Fruit fly (Drosophila melanogaster): ENCODE results near the gene Mcm5.

Gene Mcm5

DNA sequence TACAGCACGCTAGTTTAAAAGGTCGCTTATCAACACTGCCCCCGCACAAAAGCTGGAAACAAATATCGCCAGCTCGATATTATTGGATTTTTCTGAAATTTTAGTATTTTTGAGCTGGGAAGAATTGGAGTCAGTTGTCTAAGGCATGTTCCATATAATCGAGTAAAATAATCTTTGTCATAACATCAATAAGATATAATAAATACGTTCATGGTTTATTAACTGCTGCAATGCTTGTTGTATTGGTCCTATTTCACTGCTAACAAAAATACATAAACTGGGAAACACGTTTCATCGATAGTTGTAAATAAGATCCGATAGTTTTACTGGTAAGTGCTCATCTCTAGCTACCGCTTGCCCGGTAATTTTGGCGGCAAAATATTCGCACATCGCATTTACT is at the start of gene Mcm5, which contains the start of gene Art1:
Mcm5 (plus strand) TSS at position 339 of the 400 bp plus-strand sequence.
Art1 (minus strand) TSS at position 41 of the 400 bp plus-strand sequence.
- TF ChIP-seq pan (optimal IDR thresholded peaks at IDR 0.05) (no peak), usp (GFP tag; optimal IDR thresholded peaks at IDR 0.05) (no peak), CG8478 (optimal IDR thresholded peaks at IDR 0.05) (no peak), Dll (optimal IDR thresholded peaks at IDR 0.05) (no peak), EcR (GFP tag; optimal IDR thresholded peaks at IDR 0.05) (no peak), psq (optimal IDR thresholded peaks at IDR 0.05) (no peak)

DNA sequence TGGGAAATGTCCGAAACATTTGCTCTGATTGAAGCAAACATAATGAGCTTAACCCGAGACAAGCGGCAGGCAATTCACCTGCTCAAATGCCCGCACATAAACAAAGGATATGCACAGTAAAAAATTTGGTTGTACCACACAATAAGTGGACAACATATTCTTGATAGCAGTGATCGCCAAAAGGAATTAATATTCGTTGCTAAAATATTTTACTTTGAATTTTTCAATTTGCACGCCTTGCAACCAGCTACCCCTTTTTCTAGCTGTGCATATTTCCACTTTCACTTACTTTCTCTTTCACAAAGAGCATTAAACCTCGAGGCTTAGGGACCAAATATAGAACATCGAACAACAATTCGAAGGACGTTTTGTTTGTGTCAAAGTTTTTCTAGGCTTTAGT is 40.7 kb upstream of the Mcm5 start:
- TF ChIP-seq EcR (GFP tag; optimal IDR thresholded peaks at IDR 0.05) (no peak), psq (optimal IDR thresholded peaks at IDR 0.05) (no peak), CG8478 (optimal IDR thresholded peaks at IDR 0.05) (no peak), usp (GFP tag; optimal IDR thresholded peaks at IDR 0.05) (no peak), pan (optimal IDR thresholded peaks at IDR 0.05) (no peak), Dll (optimal IDR thresholded peaks at IDR 0.05) (no peak)

DNA sequence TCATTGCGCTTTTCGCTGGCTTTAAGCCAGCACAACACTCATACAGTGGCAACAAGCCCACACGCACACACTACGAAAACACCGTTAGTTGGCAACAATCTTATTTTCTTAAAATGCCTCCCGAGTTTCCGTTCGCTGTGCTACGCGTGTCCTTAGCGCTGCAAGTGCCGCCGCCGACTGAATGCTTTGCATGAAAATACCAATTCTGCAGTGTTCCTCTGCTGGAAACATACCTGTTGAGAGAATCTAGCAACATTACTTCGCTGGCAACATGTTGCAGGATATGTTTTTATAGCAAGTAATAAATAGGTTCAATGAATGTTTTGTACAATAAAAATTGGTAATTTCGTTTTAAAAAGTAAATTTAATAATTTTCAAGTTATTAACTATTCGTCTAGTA is 37.3 kb upstream of the Mcm5 start, which contains the start of gene TkR86C:
TkR86C (minus strand) TSS at position 168 of the 400 bp plus-strand sequence.
- TF ChIP-seq Dll (optimal IDR thresholded peaks at IDR 0.05), result no peak
- TF ChIP-seq EcR (GFP tag; optimal IDR thresholded peaks at IDR 0.05), result no peak
- no peak for TF ChIP-seq psq (optimal IDR thresholded peaks at IDR 0.05)
- TF ChIP-seq pan (optimal IDR thresholded peaks at IDR 0.05), result no peak
- TF ChIP-seq usp (GFP tag; optimal IDR thresholded peaks at IDR 0.05), result no peak
- TF ChIP-seq CG8478 (optimal IDR thresholded peaks at IDR 0.05), result no peak

DNA sequence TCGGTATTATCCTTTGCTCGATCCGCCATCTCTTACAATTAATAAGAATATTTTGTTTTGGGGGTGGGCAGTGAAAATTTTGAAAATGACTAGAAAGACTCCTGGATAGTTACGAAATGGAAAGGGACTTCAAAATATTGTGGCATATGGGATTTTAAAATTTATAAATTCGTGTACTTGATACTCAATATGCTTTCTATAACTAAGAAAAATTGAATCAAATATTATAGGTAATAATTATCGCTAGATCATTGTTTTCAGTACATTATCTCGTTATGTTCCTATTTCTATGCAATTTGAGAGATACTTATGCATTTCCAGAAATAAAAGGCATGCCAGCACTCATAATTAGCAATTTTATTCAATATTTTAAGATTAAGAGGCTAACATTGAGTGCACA is 32.8 kb upstream of the Mcm5 start, which contains the start of gene CG14691:
CG14691 (minus strand) TSS at position 101 of the 400 bp plus-strand sequence.
- TF ChIP-seq psq (optimal IDR thresholded peaks at IDR 0.05) (no peak), pan (optimal IDR thresholded peaks at IDR 0.05) (no peak), CG8478 (optimal IDR thresholded peaks at IDR 0.05) (no peak), usp (GFP tag; optimal IDR thresholded peaks at IDR 0.05) (no peak), EcR (GFP tag; optimal IDR thresholded peaks at IDR 0.05) (no peak), Dll (optimal IDR thresholded peaks at IDR 0.05) (no peak)

DNA sequence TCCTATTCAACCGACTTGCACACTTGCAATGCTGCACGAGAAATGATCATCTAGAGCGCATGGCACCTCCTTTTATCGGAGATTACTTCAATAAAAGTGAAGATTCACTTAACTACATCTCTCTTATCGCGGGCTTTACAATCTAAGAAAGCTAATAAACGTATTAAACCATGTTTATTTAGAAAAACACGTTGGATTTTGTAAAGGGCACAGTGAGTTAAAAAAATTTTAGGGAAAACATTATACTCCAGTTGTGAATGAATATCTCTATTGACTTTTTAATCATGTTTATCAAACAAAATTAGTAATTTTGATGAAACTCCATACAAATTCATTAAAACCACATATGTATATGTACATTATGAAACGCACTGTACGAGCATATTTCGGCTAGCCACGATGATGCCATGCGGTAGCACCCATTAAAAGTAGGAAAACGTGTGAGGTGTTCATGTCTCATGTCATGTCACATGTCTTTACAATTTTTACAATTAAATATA is 28.9 kb upstream of the Mcm5 start, which contains the start of gene CG31272:
CG31272 (minus strand) TSS at position 51 of the 500 bp plus-strand sequence.
- TF ChIP-seq CG8478 (optimal IDR thresholded peaks at IDR 0.05), result no peak
- no peak for TF ChIP-seq Dll (optimal IDR thresholded peaks at IDR 0.05)
- TF ChIP-seq usp (GFP tag; optimal IDR thresholded peaks at IDR 0.05), result no peak
- TF ChIP-seq pan (optimal IDR thresholded peaks at IDR 0.05), result no peak
- no peak for TF ChIP-seq psq (optimal IDR thresholded peaks at IDR 0.05)
- no peak for TF ChIP-seq EcR (GFP tag; optimal IDR thresholded peaks at IDR 0.05)

DNA sequence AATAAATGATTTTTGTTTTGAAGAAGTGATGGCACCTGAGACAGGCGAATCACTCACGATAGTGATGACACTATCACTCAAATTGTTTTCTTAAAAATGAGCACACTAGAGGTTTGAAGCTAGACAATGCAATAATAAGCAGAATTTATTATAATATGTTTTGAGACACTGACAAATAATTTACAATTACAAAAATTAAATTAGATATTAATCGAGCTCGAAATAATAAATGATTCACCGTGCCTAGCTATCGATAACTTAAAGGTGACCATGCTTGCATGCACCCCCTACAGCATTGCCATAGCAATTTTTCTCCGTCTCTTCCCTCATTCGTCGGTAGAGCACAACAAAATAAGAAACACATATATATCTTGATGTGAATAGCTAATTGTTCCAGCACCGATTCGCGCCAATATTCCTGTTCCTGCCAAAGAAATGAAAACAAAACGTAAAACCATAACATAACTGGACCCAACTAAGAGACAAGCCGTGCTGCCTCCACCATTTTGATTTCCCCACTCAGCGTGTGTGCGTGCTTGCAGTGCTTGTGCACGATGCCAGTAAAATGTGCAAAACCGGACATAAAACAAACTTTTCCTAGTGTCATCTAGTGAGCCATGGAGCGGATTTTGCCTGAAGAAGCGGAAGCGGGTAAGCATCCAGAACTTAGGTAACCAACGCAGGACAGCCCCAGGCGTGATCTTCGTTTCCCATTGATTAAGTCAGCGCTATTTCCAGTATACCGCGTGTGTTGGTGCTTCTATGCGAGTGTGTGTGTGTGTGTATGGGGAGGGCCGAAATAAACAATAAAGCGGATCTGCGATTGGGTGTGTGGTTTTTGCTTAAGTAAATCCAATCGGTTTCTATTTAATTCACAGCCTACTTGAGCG is 27.1 kb upstream of the Mcm5 start, which contains the start of the genes MED7 and Cap-H2:
MED7 (minus strand) TSS at position 67 of the 890 bp plus-strand sequence.
Cap-H2 (plus strand) TSS at position 345 of the 890 bp plus-strand sequence.
- no peak for TF ChIP-seq CG8478 (optimal IDR thresholded peaks at IDR 0.05)
- TF ChIP-seq psq (optimal IDR thresholded peaks at IDR 0.05), result peak; percentile 6

DNA sequence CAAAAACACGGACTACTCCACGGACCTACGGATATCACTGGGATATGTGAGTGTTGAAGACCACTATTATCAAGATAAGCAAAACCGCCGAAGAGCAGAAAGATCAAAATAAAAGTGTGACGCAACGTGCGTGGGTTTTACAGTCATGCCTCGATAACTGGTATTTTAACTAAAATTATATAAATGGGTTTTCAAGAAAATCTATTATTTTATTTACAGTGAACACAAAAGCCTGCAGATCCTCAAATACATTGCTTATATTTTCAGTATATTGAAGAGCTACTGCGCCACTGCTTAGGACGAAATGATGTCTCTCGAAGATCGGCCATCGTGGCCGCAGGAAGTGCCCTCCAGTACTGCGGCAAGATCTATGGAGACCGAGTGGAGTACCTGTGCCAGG is 26.3 kb upstream of the Mcm5 start:
- TF ChIP-seq CG8478 (optimal IDR thresholded peaks at IDR 0.05), result no peak
- no peak for TF ChIP-seq psq (optimal IDR thresholded peaks at IDR 0.05)
- TF ChIP-seq pan (optimal IDR thresholded peaks at IDR 0.05), result no peak
- no peak for TF ChIP-seq EcR (GFP tag; optimal IDR thresholded peaks at IDR 0.05)
- no peak for TF ChIP-seq Dll (optimal IDR thresholded peaks at IDR 0.05)
- TF ChIP-seq usp (GFP tag; optimal IDR thresholded peaks at IDR 0.05), result no peak

DNA sequence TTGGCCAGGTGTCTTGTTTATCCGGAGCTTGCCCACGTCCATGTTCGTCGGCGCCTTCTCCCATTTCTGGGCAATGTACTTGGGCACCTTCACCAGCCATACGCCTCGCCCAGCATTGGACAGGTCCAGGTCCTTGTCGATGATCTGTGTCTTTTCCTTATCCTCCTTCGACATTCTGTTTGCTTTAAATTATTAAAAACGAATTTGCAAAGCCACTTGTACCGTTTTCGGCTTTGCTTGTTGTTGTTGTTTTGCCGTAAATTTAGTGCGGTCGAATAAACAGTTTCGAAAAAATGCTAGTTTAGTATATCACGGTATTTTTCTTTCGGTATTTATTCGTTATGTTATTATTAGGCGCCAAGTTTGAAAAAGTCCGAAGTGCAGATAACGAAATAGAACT is 20.8 kb upstream of the Mcm5 start, which contains the start of gene TfIIFbeta:
TfIIFbeta (minus strand) TSS at position 279 of the 400 bp plus-strand sequence.
- no peak for TF ChIP-seq pan (optimal IDR thresholded peaks at IDR 0.05)
- TF ChIP-seq psq (optimal IDR thresholded peaks at IDR 0.05), result no peak

DNA sequence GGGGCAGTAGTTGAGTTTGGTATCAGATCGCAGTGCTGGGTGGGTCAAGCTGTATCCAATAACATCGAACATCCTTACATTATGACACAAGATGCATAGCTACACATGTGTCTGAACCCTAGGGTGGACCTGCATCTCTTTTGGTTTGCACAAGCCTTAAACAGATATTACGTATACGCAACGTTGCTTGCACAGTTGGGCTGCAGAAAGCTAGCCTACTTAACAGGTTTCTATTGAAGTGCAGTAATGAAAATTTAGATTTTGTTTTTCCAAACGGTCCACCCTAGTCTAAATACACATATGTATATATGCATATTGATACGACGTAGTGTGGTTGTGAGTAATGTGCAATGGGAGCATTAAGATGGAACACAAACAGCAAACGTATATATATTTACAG is 13.1 kb upstream of the Mcm5 start:
- TF ChIP-seq EcR (GFP tag; optimal IDR thresholded peaks at IDR 0.05), result no peak
- TF ChIP-seq Dll (optimal IDR thresholded peaks at IDR 0.05), result no peak
- TF ChIP-seq CG8478 (optimal IDR thresholded peaks at IDR 0.05), result no peak
- no peak for TF ChIP-seq usp (GFP tag; optimal IDR thresholded peaks at IDR 0.05)
- no peak for TF ChIP-seq psq (optimal IDR thresholded peaks at IDR 0.05)
- no peak for TF ChIP-seq pan (optimal IDR thresholded peaks at IDR 0.05)

DNA sequence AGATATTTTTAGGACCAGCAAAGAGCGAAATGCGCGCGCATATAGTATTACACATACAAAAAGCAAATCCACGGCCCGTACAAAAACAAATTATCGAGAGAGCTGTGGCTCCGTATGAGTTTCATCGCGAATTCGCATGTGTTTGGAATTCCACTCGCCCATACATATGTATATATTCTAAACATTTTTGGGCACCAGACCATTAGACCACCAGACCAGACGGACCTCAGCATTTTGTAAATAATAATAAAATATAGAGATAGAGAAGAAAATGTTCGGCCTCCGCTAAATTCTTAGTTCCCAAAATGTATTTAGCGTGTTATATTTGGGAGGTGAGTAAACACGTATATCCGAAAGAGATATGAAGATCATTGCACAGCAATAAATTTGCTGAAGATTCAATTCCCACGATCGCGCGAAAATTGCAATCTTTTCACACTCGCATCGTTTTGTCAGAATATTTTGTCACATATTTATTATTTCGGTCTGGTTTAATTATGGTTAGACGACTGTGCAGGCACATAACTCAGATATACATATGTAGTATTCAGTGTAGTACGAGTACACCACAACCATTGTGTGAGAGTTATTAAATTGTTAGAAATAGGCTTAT is 12.2 kb upstream of the Mcm5 start:
- TF ChIP-seq pan (optimal IDR thresholded peaks at IDR 0.05), result no peak
- no peak for TF ChIP-seq psq (optimal IDR thresholded peaks at IDR 0.05)
- TF ChIP-seq usp (GFP tag; optimal IDR thresholded peaks at IDR 0.05), result no peak

DNA sequence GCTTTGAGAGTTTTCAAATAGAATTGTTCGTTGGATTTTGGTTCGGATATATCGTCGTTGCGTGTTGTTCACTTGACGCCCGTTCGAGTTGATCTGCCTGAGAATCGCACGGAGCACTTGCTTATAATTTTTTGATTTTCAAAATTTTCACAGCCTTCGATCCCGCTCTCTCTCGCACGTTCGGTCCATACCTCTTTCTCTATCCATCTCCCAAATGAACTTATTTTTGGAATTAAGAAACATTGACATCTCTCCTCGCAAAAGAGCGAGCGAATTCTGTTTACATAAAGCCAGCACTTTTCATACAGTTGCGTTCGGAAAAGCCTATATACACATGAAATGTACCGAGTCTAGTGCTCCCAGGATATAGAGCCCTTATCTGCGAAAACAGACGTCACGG is 11.1 kb upstream of the Mcm5 start, which contains the start of the genes CG45076, CG45078 and fau:
CG45076 (minus strand) TSS at position 101 of the 400 bp plus-strand sequence.
CG45078 (minus strand) TSS at position 101 of the 400 bp plus-strand sequence.
fau (minus strand) TSS at position 101 of the 400 bp plus-strand sequence.
- no peak for TF ChIP-seq usp (GFP tag; optimal IDR thresholded peaks at IDR 0.05)
- no peak for TF ChIP-seq pan (optimal IDR thresholded peaks at IDR 0.05)

DNA sequence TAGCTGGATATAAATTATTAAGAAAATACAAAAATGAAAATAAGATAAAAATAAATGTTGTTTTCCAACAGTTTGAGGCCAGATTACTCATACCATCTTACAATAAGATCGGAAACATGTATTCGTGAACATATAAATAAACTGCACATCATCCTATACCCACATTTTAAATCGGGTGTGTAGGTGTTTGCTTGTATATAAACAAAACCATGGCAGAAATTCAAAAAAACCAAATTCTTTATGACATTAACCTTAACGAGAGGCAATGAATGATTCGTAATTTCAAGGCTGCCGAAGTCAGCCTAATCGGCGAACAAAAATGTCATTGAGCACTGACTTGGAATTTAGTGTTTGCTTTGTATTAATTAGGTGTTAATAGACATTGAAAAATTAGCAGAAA is 10.2 kb upstream of the Mcm5 start:
- TF ChIP-seq psq (optimal IDR thresholded peaks at IDR 0.05), result no peak
- TF ChIP-seq pan (optimal IDR thresholded peaks at IDR 0.05), result no peak
- TF ChIP-seq usp (GFP tag; optimal IDR thresholded peaks at IDR 0.05), result no peak
- no peak for TF ChIP-seq Dll (optimal IDR thresholded peaks at IDR 0.05)
- no peak for TF ChIP-seq CG8478 (optimal IDR thresholded peaks at IDR 0.05)
- TF ChIP-seq EcR (GFP tag; optimal IDR thresholded peaks at IDR 0.05), result no peak
